Worm (Caenorhabditis elegans): ENCODE data around the gene cul-6.

The cul-6 gene

DNA sequence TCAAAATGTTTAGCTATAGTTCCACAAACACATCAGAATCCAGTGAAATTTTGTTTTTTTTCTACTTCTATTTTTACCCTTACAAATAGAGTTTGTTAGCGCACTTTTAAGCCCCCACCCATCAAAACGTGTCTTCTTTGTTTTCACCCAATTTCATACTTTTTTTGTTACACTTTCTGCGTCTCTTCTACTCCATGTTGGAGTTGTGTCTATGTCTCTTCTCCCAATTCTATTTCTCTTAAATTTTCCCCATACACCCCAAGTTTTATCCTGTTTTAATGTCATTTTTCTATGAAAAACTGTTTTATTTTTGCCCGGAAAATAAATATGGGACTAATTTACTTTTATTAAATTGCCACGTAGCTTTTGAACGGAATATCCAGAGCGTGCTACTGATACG is 44.9 kb downstream of the cul-6 start:
- TF ChIP-seq pha-4 (tag; optimal IDR thresholded peaks at IDR 0.05) (peak; percentile 7), nhr-23 (tag; optimal IDR thresholded peaks at IDR 0.05) (no peak)

DNA sequence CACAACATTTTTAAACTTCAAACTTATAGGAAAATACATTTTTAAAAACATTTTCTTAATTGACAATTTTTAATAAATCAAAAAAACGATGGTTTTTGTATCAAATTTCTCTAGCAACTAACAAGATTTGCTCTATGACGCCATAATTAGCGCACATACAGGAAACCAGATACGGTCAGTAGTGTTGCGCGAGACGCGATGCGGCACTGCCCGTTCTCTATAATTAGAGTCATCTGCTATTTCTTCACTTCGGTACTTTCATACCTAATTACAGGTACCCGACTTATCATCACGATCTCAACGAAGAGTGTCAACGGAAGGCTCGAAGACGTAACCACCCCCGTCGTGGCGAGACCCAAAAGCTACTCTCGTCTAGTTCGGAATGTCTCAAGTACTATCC is 45.6 kb downstream of the cul-6 start:
- TF ChIP-seq nfya-1 (tag; optimal IDR thresholded peaks at IDR 0.05; ENCODE audit: insufficient read depth): no peak
- no peak for TF ChIP-seq ama-1 (optimal IDR thresholded peaks at IDR 0.05)
- TF ChIP-seq ceh-9 (tag; optimal IDR thresholded peaks at IDR 0.05): no peak
- no peak for TF ChIP-seq skn-1 (tag; optimal IDR thresholded peaks at IDR 0.05)
- TF ChIP-seq egl-27 (tag; optimal IDR thresholded peaks at IDR 0.05): no peak
- no peak for TF ChIP-seq elt-2 (tag; optimal IDR thresholded peaks at IDR 0.05)
- TF ChIP-seq zag-1 (tag; optimal IDR thresholded peaks at IDR 0.05): no peak
- no peak for TF ChIP-seq R02D3.7 (tag; optimal IDR thresholded peaks at IDR 0.05)
- no peak for TF ChIP-seq pha-4 (tag; optimal IDR thresholded peaks at IDR 0.05)
- TF ChIP-seq nhr-11 (tag; optimal IDR thresholded peaks at IDR 0.05): no peak
- no peak for TF ChIP-seq pqm-1 (tag; optimal IDR thresholded peaks at IDR 0.05)
- TF ChIP-seq hmg-11 (tag; optimal IDR thresholded peaks at IDR 0.05): no peak
- no peak for TF ChIP-seq ZK546.5 (tag; optimal IDR thresholded peaks at IDR 0.05)
- TF ChIP-seq unc-39 (tag; optimal IDR thresholded peaks at IDR 0.05): no peak
- TF ChIP-seq sea-2 (GFP tag; optimal IDR thresholded peaks at IDR 0.05): no peak

DNA sequence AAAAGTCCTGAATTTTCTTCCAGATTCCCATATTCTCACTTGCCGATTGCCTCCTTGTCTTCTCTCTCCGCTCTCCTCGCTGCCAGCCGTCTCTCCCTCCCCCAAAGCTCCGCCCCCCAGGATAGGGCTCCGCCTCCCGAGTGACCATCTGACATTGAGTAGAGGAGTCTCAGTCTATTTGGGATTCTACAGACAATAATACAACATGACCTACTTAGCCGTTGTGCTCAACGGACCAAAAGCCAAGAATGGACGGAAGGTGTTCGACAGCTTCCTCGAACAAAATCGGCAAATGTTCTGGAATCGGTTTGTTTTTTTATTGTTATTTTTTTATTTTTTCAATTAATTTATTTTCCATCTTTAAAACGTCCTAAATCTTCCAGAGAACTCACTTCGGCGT is 48.2 kb downstream of the cul-6 start, which contains the start of gene ham-1:
TSS of gene ham-1 (plus strand) at position 173 of the 400 bp plus-strand sequence.
- TF ChIP-seq zag-1 (tag; optimal IDR thresholded peaks at IDR 0.05) (no peak), fkh-2 (tag; optimal IDR thresholded peaks at IDR 0.05) (no peak), nhr-23 (tag; optimal IDR thresholded peaks at IDR 0.05) (no peak), snpc-4 (tag; optimal IDR thresholded peaks at IDR 0.05) (no peak), nhr-67 (tag; optimal IDR thresholded peaks at IDR 0.05) (no peak), elt-3 (tag; optimal IDR thresholded peaks at IDR 0.05) (no peak), lin-39 (tag; optimal IDR thresholded peaks at IDR 0.05) (no peak), fkh-10 (GFP tag; optimal IDR thresholded peaks at IDR 0.05) (no peak), nhr-25 (tag; optimal IDR thresholded peaks at IDR 0.05) (no peak), nhr-12 (tag; optimal IDR thresholded peaks at IDR 0.05) (no peak), skn-1 (tag; optimal IDR thresholded peaks at IDR 0.05) (no peak)

DNA sequence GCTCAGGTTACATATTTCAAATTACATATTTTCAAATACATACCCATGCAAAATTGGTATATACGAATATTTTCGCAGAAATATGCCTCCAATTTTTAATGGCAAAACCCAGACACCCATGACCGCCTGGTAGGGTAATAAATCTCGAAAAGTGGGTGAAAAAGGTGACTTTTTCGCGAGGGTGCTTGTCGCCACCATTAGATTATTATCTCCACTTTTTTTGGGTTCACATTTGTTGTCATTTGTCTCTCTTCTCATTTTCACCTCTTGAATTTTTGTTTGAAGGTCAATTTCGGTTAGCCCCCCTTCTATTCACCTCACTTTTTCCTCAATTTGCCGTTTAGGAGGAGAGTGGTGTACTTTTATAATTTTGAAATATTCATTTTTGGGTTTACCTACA is 50.0 kb downstream of the cul-6 start:
- no peak for TF ChIP-seq daf-12 (tag; optimal IDR thresholded peaks at IDR 0.05)
- no peak for TF ChIP-seq lin-39 (tag; optimal IDR thresholded peaks at IDR 0.05)
- TF ChIP-seq nfya-1 (tag; optimal IDR thresholded peaks at IDR 0.05; ENCODE audit: insufficient read depth): no peak
- TF ChIP-seq mml-1 (tag; optimal IDR thresholded peaks at IDR 0.05): no peak
- no peak for TF ChIP-seq nhr-76 (tag; optimal IDR thresholded peaks at IDR 0.05)
- no peak for TF ChIP-seq sea-2 (GFP tag; optimal IDR thresholded peaks at IDR 0.05)
- TF ChIP-seq unc-39 (tag; optimal IDR thresholded peaks at IDR 0.05): no peak
- TF ChIP-seq egl-27 (tag; optimal IDR thresholded peaks at IDR 0.05): no peak
- no peak for TF ChIP-seq R02D3.7 (tag; optimal IDR thresholded peaks at IDR 0.05)
- TF ChIP-seq nhr-237 (tag; optimal IDR thresholded peaks at IDR 0.05): no peak
- TF ChIP-seq nhr-25 (tag; optimal IDR thresholded peaks at IDR 0.05): peak; percentile 44
- no peak for TF ChIP-seq skn-1 (tag; optimal IDR thresholded peaks at IDR 0.05)
- TF ChIP-seq elt-1 (tag; optimal IDR thresholded peaks at IDR 0.05): peak; percentile 5
- TF ChIP-seq zag-1 (tag; optimal IDR thresholded peaks at IDR 0.05): no peak
- no peak for TF ChIP-seq snpc-4 (tag; optimal IDR thresholded peaks at IDR 0.05)
- TF ChIP-seq lin-15B (tag; optimal IDR thresholded peaks at IDR 0.05): no peak
- TF ChIP-seq nhr-11 (tag; optimal IDR thresholded peaks at IDR 0.05): no peak

DNA sequence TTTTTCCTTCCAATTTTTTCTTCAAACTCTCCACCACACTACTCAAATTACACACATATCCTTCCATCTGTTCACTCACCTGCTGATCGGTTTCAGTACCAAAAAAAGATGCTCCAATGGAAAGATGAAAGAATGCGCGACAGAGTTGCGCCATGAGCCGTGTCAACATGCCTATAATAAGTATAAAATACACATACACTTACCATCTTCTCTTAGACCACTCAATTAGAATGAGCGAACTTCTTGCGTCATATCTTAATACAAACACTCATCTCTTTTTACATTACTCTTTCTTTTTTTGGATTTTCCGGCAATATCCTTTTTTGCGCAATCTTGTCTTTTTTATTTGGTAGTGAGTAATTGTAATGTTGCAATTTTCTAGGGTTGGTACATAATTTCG is 52.6 kb downstream of the cul-6 start:
- TF ChIP-seq R02D3.7 (tag; optimal IDR thresholded peaks at IDR 0.05): no peak
- no peak for TF ChIP-seq egl-27 (tag; optimal IDR thresholded peaks at IDR 0.05)
- TF ChIP-seq fos-1 (tag; optimal IDR thresholded peaks at IDR 0.05): no peak
- TF ChIP-seq nhr-43 (tag; optimal IDR thresholded peaks at IDR 0.05; ENCODE audit: poor library complexity, severe bottlenecking): no peak
- TF ChIP-seq ZK546.5 (tag; optimal IDR thresholded peaks at IDR 0.05): no peak
- TF ChIP-seq nhr-76 (tag; optimal IDR thresholded peaks at IDR 0.05): no peak
- TF ChIP-seq pha-4 (tag; optimal IDR thresholded peaks at IDR 0.05): no peak
- no peak for TF ChIP-seq lin-15B (tag; optimal IDR thresholded peaks at IDR 0.05)
- TF ChIP-seq mml-1 (tag; optimal IDR thresholded peaks at IDR 0.05): no peak
- TF ChIP-seq ceh-9 (tag; optimal IDR thresholded peaks at IDR 0.05): no peak
- no peak for TF ChIP-seq unc-62 (GFP tag; optimal IDR thresholded peaks at IDR 0.05)
- no peak for TF ChIP-seq snpc-4 (tag; optimal IDR thresholded peaks at IDR 0.05)

All from whole organism, L3 larva.